Worm (Caenorhabditis elegans): ENCODE data around the gene fipr-13.

ce11 chrV:10043234-10043796 is 21.0 kb upstream of the fipr-13 start, which contains the start of gene T06E8.8:
- TF ChIP-seq ama-1 (optimal IDR thresholded peaks at IDR 0.05) (no peak), ceh-9 (tag; optimal IDR thresholded peaks at IDR 0.05) (no peak), nfya-1 (tag; optimal IDR thresholded peaks at IDR 0.05) (no peak)
